Fruit fly (Drosophila melanogaster) whole organism, embryonic: ENCODE measurements around the gene RpLP1.

ENCODE experiments used
- CG12236 ChIP-seq: fragments of 200-800 bp; sonication (Bioruptor generic); optimal IDR thresholded peaks from 2 replicates; lab custom pipeline; 2016; ENCODE audit warnings: missing biosample characterization, missing genetic modification characterization
- sd ChIP-seq: fragments of 200-800 bp; sonication (Bioruptor generic); optimal IDR thresholded peaks from 3 replicates; lab custom pipeline; 2018; ENCODE audit warnings: missing biosample characterization, mild to moderate bottlenecking, missing genetic modification characterization, moderate library complexity

DNA sequence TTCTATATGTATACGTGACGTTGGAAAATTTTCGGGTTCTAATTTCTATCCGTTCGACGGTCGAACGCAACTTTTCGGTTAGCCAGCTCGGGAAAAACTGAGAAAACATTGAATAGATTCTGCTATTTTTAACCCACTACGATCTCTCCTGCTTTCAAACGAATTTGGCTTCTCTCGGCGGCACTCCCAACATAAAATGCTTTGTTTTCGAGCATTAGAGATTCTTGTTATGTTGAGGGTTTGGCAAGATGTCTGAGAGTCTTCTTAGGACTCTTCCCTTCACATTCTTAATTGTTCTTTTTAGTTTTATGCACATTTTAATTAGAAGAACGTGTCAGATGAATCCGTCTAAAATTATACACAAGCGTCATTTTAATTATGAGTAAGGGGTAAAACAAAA lies 17.7 kb upstream of the RpLP1 start, which contains the start of gene CG4213:
- no peak for TF ChIP-seq CG12236 (GFP tag; lab: Kevin White, UChicago)
- no peak for TF ChIP-seq sd (tag; lab: Kevin White, UChicago)
